Worm (Caenorhabditis elegans) whole organism, L4 larva: Measurements from ENCODE around the gene rars-1.

Source experiments
- R02D3.7 ChIP-seq: fragments of 150-350 bp; sonication (generic microtip); optimal IDR thresholded peaks from 3 replicates; lab custom pipeline; 2014; ENCODE audit warnings: missing biosample characterization, missing genetic modification characterization
- mxl-2 ChIP-seq: fragments of 200-800 bp; sonication (Bioruptor generic); conservative IDR thresholded peaks from 2 replicates; pipeline ENCODE4 v1.3.6; 2022; ENCODE audit warnings: missing genetic modification reagents, missing genetic modification characterization, missing compliant biosample characterization
- nhr-28 ChIP-seq: fragments of 150-350 bp; optimal IDR thresholded peaks from 2 replicates; lab custom pipeline; 2014; ENCODE audit warnings: missing biosample characterization, missing genetic modification characterization
- pha-4 ChIP-seq, 2 experiments: fragments of 150-350 bp in 1 of 2; fragments of 200-800 bp in 1 of 2; sonication (Bioruptor generic) in 1 of 2; IDR thresholded peaks in 1 of 2; optimal IDR thresholded peaks in 1 of 2; 2 replicates each; pipeline versions ENCODE4 v1.3.6 to Lab custom; 2014 to 2022; ENCODE audit warnings: missing genetic modification characterization in 2 of 2, missing genetic modification reagents in 2 of 2, missing biosample characterization in 1 of 2, missing compliant biosample characterization in 1 of 2
- saeg-2 ChIP-seq: fragments of 200-800 bp; sonication (Bioruptor generic); IDR thresholded peaks from 2 replicates; pipeline ENCODE4 v1.3.6; 2022; ENCODE audit warnings: missing genetic modification reagents, missing genetic modification characterization, missing compliant biosample characterization
- ztf-11 ChIP-seq: fragments of 150-350 bp; optimal IDR thresholded peaks from 2 replicates; lab custom pipeline; 2014; ENCODE audit warnings: missing biosample characterization, missing genetic modification characterization

DNA sequence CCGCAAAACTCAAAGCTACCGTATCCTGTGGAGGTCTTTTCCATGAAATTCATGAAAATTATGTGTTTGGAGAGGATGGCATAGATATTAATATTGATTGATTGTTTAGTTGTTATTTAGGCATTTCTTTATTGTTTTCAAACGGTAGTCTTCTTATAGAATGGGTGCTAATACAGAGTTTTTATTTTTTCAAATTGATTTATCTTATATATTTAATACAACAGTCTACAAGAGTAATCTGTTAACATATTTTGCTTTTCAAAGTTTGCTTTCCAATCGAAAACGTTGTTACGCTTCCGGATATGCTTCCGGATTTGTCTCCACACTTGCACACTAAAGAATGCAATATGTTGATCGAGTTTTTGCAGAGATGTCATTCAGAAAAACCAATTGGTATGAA, 50.2 kb downstream of the rars-1 start, which contains the start of gene C35D10.17:
- TF ChIP-seq mxl-2, result no peak
- TF ChIP-seq pha-4 (GFP tag; IDR thresholded peaks at IDR 0.05; lab: Robert Waterston, UW), result no peak
- no peak for TF ChIP-seq pha-4 (tag; optimal IDR thresholded peaks at IDR 0.05; lab: Kevin White, UChicago)
- TF ChIP-seq ztf-11 (tag; lab: Kevin White, UChicago), result no peak
- no peak for TF ChIP-seq saeg-2 (GFP tag; lab: Robert Waterston, UW)
- no peak for TF ChIP-seq R02D3.7 (tag; lab: Kevin White, UChicago)
- TF ChIP-seq nhr-28, result no peak
